Worm (Caenorhabditis elegans) whole organism, L2 larva: ENCODE results near the gene R02D3.8.

ENCODE experiments used
- C34F6.9 ChIP-seq: fragments of 150-350 bp; optimal IDR thresholded peaks from 2 replicates; lab custom pipeline; 2014; ENCODE audit warnings: missing biosample characterization, missing genetic modification characterization
- F13H6.1 ChIP-seq: sonication (generic microtip); optimal IDR thresholded peaks from 2 replicates; lab custom pipeline; 2016; ENCODE audit warnings: missing genetic modification characterization, missing compliant biosample characterization
- R02D3.7 ChIP-seq: fragments of 150-350 bp; optimal IDR thresholded peaks from 2 replicates; lab custom pipeline; 2014; ENCODE audit warnings: missing biosample characterization, missing genetic modification characterization
- Y55F3AM.14 ChIP-seq: fragments of 200-800 bp; sonication (Bioruptor generic); optimal IDR thresholded peaks from 2 replicates; lab custom pipeline; 2018; ENCODE audit warnings: mild to moderate bottlenecking, missing genetic modification characterization, missing compliant biosample characterization
- ZK546.5 ChIP-seq: sonication (generic microtip); optimal IDR thresholded peaks from 2 replicates; lab custom pipeline; 2017; ENCODE audit warnings: missing biosample characterization, missing genetic modification characterization
- alr-1 ChIP-seq: fragments of 150-350 bp; optimal IDR thresholded peaks from 2 replicates; lab custom pipeline; 2014; ENCODE audit warnings: missing biosample characterization, missing genetic modification characterization
- ceh-82 ChIP-seq: fragments of 150-350 bp; optimal IDR thresholded peaks from 2 replicates; lab custom pipeline; 2014; ENCODE audit warnings: missing biosample characterization, missing genetic modification characterization
- crh-2 ChIP-seq: sonication (generic microtip); optimal IDR thresholded peaks from 2 replicates; lab custom pipeline; 2017; ENCODE audit warnings: missing biosample characterization, missing genetic modification characterization
- egl-27 ChIP-seq: sonication (generic microtip); optimal IDR thresholded peaks from 3 replicates; lab custom pipeline; 2017; ENCODE audit warnings: missing biosample characterization, missing genetic modification reagents, missing genetic modification characterization
- elt-3 ChIP-seq: sonication (generic microtip); optimal IDR thresholded peaks from 2 replicates; lab custom pipeline; 2017; ENCODE audit warnings: missing biosample characterization, missing genetic modification characterization
- fos-1 ChIP-seq: fragments of 150-350 bp; optimal IDR thresholded peaks from 2 replicates; lab custom pipeline; 2014; ENCODE audit warnings: missing biosample characterization, missing genetic modification characterization
- gmeb-1 ChIP-seq: fragments of 150-350 bp; optimal IDR thresholded peaks from 2 replicates; lab custom pipeline; 2014; ENCODE audit warnings: missing biosample characterization, missing genetic modification characterization
- lin-13 ChIP-seq: fragments of 150-350 bp; optimal IDR thresholded peaks from 2 replicates; lab custom pipeline; 2014; ENCODE audit warnings: missing biosample characterization, missing genetic modification reagents, missing genetic modification characterization
- lsy-2 ChIP-seq, 2 experiments: fragments of 150-350 bp in 1 of 2; sonication (generic microtip) in 1 of 2; optimal IDR thresholded peaks; 2 replicates each; lab custom pipeline; 2014 to 2017; ENCODE audit warnings: missing biosample characterization in 2 of 2, missing genetic modification characterization in 2 of 2
- mbf-1 ChIP-seq: sonication (generic microtip); optimal IDR thresholded peaks from 2 replicates; lab custom pipeline; 2017; ENCODE audit warnings: missing biosample characterization, missing genetic modification characterization
- nhr-11 ChIP-seq: fragments of 150-350 bp; optimal IDR thresholded peaks from 2 replicates; lab custom pipeline; 2014; ENCODE audit warnings: missing biosample characterization, missing genetic modification characterization
- nhr-129 ChIP-seq: fragments of 150-350 bp; optimal IDR thresholded peaks from 2 replicates; lab custom pipeline; 2014; ENCODE audit warnings: missing biosample characterization, missing genetic modification characterization
- nhr-23 ChIP-seq: fragments of 150-350 bp; optimal IDR thresholded peaks from 2 replicates; lab custom pipeline; 2014; ENCODE audit warnings: missing biosample characterization, missing genetic modification reagents, missing genetic modification characterization
- nhr-25 ChIP-seq: fragments of 150-350 bp; sonication (generic microtip); optimal IDR thresholded peaks from 3 replicates; lab custom pipeline; 2014; ENCODE audit warnings: missing biosample characterization, missing genetic modification characterization
- nhr-6 ChIP-seq: fragments of 150-350 bp; optimal IDR thresholded peaks from 2 replicates; lab custom pipeline; 2014; ENCODE audit warnings: missing biosample characterization, missing genetic modification characterization
- peb-1 ChIP-seq: fragments of 150-350 bp; optimal IDR thresholded peaks from 2 replicates; lab custom pipeline; 2014; ENCODE audit warnings: missing biosample characterization, missing genetic modification characterization
- sem-4 ChIP-seq: fragments of 150-350 bp; optimal IDR thresholded peaks from 2 replicates; lab custom pipeline; 2014; ENCODE audit warnings: missing biosample characterization, missing genetic modification reagents, missing genetic modification characterization
- skn-1 ChIP-seq: sonication (generic microtip); optimal IDR thresholded peaks from 2 replicates; lab custom pipeline; 2017; ENCODE audit warnings: missing biosample characterization, missing genetic modification characterization
- sma-3 ChIP-seq: sonication (generic microtip); optimal IDR thresholded peaks from 2 replicates; lab custom pipeline; 2016; ENCODE audit warnings: missing genetic modification reagents, missing genetic modification characterization, missing compliant biosample characterization
- sma-9 ChIP-seq, 2 experiments: fragments of 150-350 bp in 1 of 2; sonication (generic microtip) in 1 of 2; optimal IDR thresholded peaks; 2 replicates each; lab custom pipeline; 2014 to 2016; ENCODE audit warnings: missing genetic modification characterization in 2 of 2, mild to moderate bottlenecking in 1 of 2, missing biosample characterization in 1 of 2, missing compliant biosample characterization in 1 of 2, missing genetic modification reagents in 1 of 2, moderate library complexity in 1 of 2
- snpc-4 ChIP-seq: fragments of 150-350 bp; optimal IDR thresholded peaks from 2 replicates; lab custom pipeline; 2014; ENCODE audit warnings: missing biosample characterization, missing genetic modification characterization
- unc-55 ChIP-seq: fragments of 150-350 bp; sonication (generic microtip); optimal IDR thresholded peaks from 3 replicates; lab custom pipeline; 2014; ENCODE audit warnings: missing biosample characterization, missing genetic modification reagents, missing genetic modification characterization
- unc-62 ChIP-seq: fragments of 150-350 bp; optimal IDR thresholded peaks from 2 replicates; lab custom pipeline; 2014; ENCODE audit warnings: missing biosample characterization, missing genetic modification reagents, missing genetic modification characterization
- ztf-11 ChIP-seq: sonication (generic microtip); optimal IDR thresholded peaks from 2 replicates; lab custom pipeline; 2017; ENCODE audit warnings: missing biosample characterization, missing genetic modification characterization

R02D3.8 gene

ce11 chrIV:210591-210990 lies 46.4 kb downstream of the R02D3.8 start:
- TF ChIP-seq nhr-11 (tag; lab: Kevin White, UChicago) (no peak), unc-62 (GFP tag; lab: Kevin White, UChicago) (no peak), skn-1 (tag; lab: Kevin White, UChicago) (no peak), gmeb-1 (peak; percentile 68), sma-9 (GFP tag; optimal IDR thresholded peaks at IDR 0.05; lab: Kevin White, UChicago) (no peak), sma-9 (tag; optimal IDR thresholded peaks at IDR 0.05; lab: Kevin White, UChicago) (no peak), nhr-129 (peak; percentile 48), ZK546.5 (tag; lab: Kevin White, UChicago) (no peak), alr-1 (tag; lab: Kevin White, UChicago) (no peak), sem-4 (tag; lab: Kevin White, UChicago) (no peak), lsy-2 (tag; optimal IDR thresholded peaks at IDR 0.05; lab: Kevin White, UChicago) (peak in 1 of 2 experiments; percentile 36), C34F6.9 (tag; lab: Kevin White, UChicago) (peak; percentile 27), fos-1 (tag; lab: Kevin White, UChicago) (peak; percentile 56), sma-3 (GFP tag; lab: Kevin White, UChicago) (peak; percentile 57), unc-55 (GFP tag; lab: Kevin White, UChicago) (peak; percentile 43), nhr-23 (no peak), lin-13 (peak; percentile 14), F13H6.1 (peak; percentile 34), ceh-82 (tag; lab: Kevin White, UChicago) (no peak), R02D3.7 (tag; lab: Kevin White, UChicago) (no peak), elt-3 (tag; lab: Kevin White, UChicago) (no peak), Y55F3AM.14 (GFP tag; lab: Kevin White, UChicago) (no peak), egl-27 (tag; lab: Kevin White, UChicago) (peak; percentile 21), crh-2 (tag; lab: Kevin White, UChicago) (peak; percentile 53)

- TF ChIP-seq ztf-11 (tag; lab: Kevin White, UChicago) (no peak), nhr-6 (tag; lab: Kevin White, UChicago) (no peak), lsy-2 (tag; optimal IDR thresholded peaks at IDR 0.05; lab: Kevin White, UChicago) (no peak), ZK546.5 (tag; lab: Kevin White, UChicago) (no peak), gmeb-1 (no peak), egl-27 (tag; lab: Kevin White, UChicago) (no peak), peb-1 (tag; lab: Kevin White, UChicago) (no peak), skn-1 (tag; lab: Kevin White, UChicago) (no peak), nhr-25 (tag; lab: Kevin White, UChicago) (no peak), mbf-1 (no peak), fos-1 (tag; lab: Kevin White, UChicago) (no peak), snpc-4 (tag; lab: Kevin White, UChicago) (no peak), Y55F3AM.14 (GFP tag; lab: Kevin White, UChicago) (no peak), nhr-11 (tag; lab: Kevin White, UChicago) (no peak)
These were observed 49.1 kb downstream of the R02D3.8 start, which contains the start of gene Y38C1AA.1 for ce11 chrIV:207885-208284. Gene Y38C1AA.1, plus strand, starts transcription at chrIV:208185.
